Worm (Caenorhabditis elegans) whole organism, late embryonic: Measurements from ENCODE around the gene sqv-8.

ENCODE experiments used
- Y22D7AL.16 ChIP-seq: sonication (generic microtip); optimal IDR thresholded peaks from 2 replicates; lab custom pipeline; 2016; ENCODE audit warnings: missing genetic modification characterization, missing compliant biosample characterization
- ama-1 ChIP-seq: fragments of 150-350 bp; optimal IDR thresholded peaks from 2 replicates; lab custom pipeline; 2014
- ceh-19 ChIP-seq: fragments of 200-800 bp; sonication (Bioruptor generic); optimal IDR thresholded peaks from 2 replicates; lab custom pipeline; 2018; ENCODE audit warnings: mild to moderate bottlenecking, missing genetic modification characterization, missing compliant biosample characterization
- ceh-22 ChIP-seq: sonication (generic microtip); optimal IDR thresholded peaks from 2 replicates; lab custom pipeline; 2017; ENCODE audit warnings: missing biosample characterization, missing genetic modification characterization
- ceh-30 ChIP-seq: fragments of 150-350 bp; optimal IDR thresholded peaks from 2 replicates; lab custom pipeline; 2014; ENCODE audit warnings: missing biosample characterization, missing genetic modification characterization
- ceh-6 ChIP-seq: fragments of 200-800 bp; sonication (Bioruptor generic); optimal IDR thresholded peaks from 2 replicates; lab custom pipeline; 2018; ENCODE audit warnings: mild to moderate bottlenecking, missing genetic modification characterization, missing compliant biosample characterization
- dve-1 ChIP-seq: sonication (generic microtip); optimal IDR thresholded peaks from 2 replicates; lab custom pipeline; 2017; ENCODE audit warnings: antibody characterized with exemption, mild to moderate bottlenecking, missing genetic modification characterization, missing compliant biosample characterization
- elt-2 ChIP-seq: sonication (generic microtip); optimal IDR thresholded peaks from 2 replicates; lab custom pipeline; 2016; ENCODE audit warnings: missing genetic modification reagents, missing genetic modification characterization, missing compliant biosample characterization
- fkh-10 ChIP-seq: fragments of 150-350 bp; optimal IDR thresholded peaks from 2 replicates; lab custom pipeline; 2014; ENCODE audit warnings: missing biosample characterization, missing genetic modification reagents, missing genetic modification characterization
- lim-6 ChIP-seq: sonication (generic microtip); optimal IDR thresholded peaks from 2 replicates; lab custom pipeline; 2016; ENCODE audit warnings: missing genetic modification characterization, missing compliant biosample characterization
- lin-11 ChIP-seq: fragments of 200-800 bp; sonication (Bioruptor generic); optimal IDR thresholded peaks from 2 replicates; lab custom pipeline; 2018; ENCODE audit warnings: mild to moderate bottlenecking, missing genetic modification characterization, missing compliant biosample characterization
- pha-4 ChIP-seq: fragments of 150-350 bp; optimal IDR thresholded peaks from 2 replicates; lab custom pipeline; 2018; ENCODE audit warnings: missing biosample characterization, missing genetic modification reagents, missing genetic modification characterization

DNA sequence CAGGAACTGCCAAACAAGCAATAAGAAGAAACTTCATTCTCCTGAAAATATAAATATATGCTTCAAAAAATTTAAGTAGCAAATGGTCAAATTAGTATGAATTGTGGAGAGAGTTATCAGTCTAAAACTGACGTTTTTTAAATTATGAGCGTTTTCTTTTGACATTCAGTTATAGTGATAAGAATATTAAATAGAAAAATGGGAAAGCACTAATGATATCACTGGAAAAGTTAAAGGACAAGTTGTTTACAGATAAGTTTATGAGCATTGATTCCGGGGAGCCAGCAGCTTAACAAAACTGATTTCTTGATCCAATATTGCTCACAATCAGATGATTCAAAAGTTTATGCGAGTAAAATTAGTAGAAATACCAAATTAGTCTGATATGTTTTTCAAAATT is 13.6 kb downstream of the sqv-8 start, which contains the start of gene ZK1320.3:
- TF ChIP-seq lim-6 (tag; lab: Kevin White, UChicago): no peak
- TF ChIP-seq ama-1 (lab: Kevin White, UChicago): no peak
- no peak for TF ChIP-seq dve-1
- TF ChIP-seq ceh-22: no peak
- TF ChIP-seq fkh-10 (GFP tag; lab: Kevin White, UChicago): no peak
- TF ChIP-seq ceh-30 (tag; lab: Kevin White, UChicago): no peak
- TF ChIP-seq ceh-6: no peak
- TF ChIP-seq elt-2: no peak
- TF ChIP-seq ceh-19 (GFP tag; lab: Kevin White, UChicago): no peak
- TF ChIP-seq lin-11: no peak
- no peak for TF ChIP-seq pha-4 (tag; lab: Kevin White, UChicago)
- no peak for TF ChIP-seq Y22D7AL.16 (tag; lab: Kevin White, UChicago)
